Fruit fly (Drosophila melanogaster): ENCODE measurements around the gene Cyp313a4.

DNA sequence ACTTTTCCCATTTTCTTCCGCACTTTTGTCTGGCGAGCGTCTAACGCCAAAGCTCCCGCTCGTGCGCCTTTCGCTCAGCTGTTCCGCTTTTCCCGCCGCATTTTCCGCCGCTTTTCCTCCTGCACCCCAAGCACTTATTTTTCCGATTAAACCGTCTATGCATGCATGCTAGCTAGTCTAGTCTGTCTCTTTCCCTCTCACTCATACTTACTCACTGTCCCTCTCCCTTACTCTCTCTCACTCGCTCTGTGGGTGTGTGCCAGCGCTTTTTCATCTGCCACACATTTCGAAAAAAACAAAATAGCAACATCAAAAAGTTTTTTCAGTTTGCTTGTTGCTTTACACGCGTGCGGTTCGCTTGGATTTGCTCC lies 26.9 kb downstream of the Cyp313a4 start, which contains the start of gene CG6225:
- TF ChIP-seq Myc (optimal IDR thresholded peaks at IDR 0.05): no peak
- no peak for TF ChIP-seq h (optimal IDR thresholded peaks at IDR 0.05)
- TF ChIP-seq psq (optimal IDR thresholded peaks at IDR 0.05): no peak
- TF ChIP-seq Sin3A (optimal IDR thresholded peaks at IDR 0.05): no peak
- no peak for TF ChIP-seq insv (optimal IDR thresholded peaks at IDR 0.05)

All from Kc167 (cell line).